Fruit fly (Drosophila melanogaster) whole organism, pupa: ENCODE results near the gene RpL32.
A peak's percentile ranks its signal among the peaks of the same experiment; 100 is the strongest.

ENCODE experiments used
- CG10348 ChIP-seq: fragments of 200-800 bp; sonication (Bioruptor generic); IDR thresholded peaks from 2 replicates; pipeline ENCODE4 v1.3.6; 2022; ENCODE audit warnings: missing biosample characterization, missing genetic modification characterization
- CG12605 ChIP-seq: fragments of 200-800 bp; sonication (Bioruptor generic); IDR thresholded peaks from 2 replicates; pipeline ENCODE4 v1.3.6; 2022; ENCODE audit warnings: missing biosample characterization, missing genetic modification characterization
- CG13204 ChIP-seq: fragments of 200-800 bp; sonication (Bioruptor generic); optimal IDR thresholded peaks from 2 replicates; lab custom pipeline; 2018; ENCODE audit warnings: missing biosample characterization, mild to moderate bottlenecking, missing genetic modification characterization, moderate library complexity
- CG14655 ChIP-seq: fragments of 200-800 bp; sonication (Bioruptor generic); optimal IDR thresholded peaks from 3 replicates; lab custom pipeline; 2017; ENCODE audit warnings: mild to moderate bottlenecking, missing biosample characterization, missing genetic modification reagents, missing genetic modification characterization
- CG15710 ChIP-seq: fragments of 200-800 bp; sonication (Bioruptor generic); optimal IDR thresholded peaks from 2 replicates; lab custom pipeline; 2018; ENCODE audit warnings: missing biosample characterization, mild to moderate bottlenecking, missing genetic modification characterization, moderate library complexity
- CG17806 ChIP-seq: fragments of 200-800 bp; sonication (Bioruptor generic); optimal IDR thresholded peaks from 2 replicates; lab custom pipeline; 2018; ENCODE audit warnings: missing biosample characterization, mild to moderate bottlenecking, missing genetic modification characterization, moderate library complexity
- CG32121 ChIP-seq: fragments of 200-800 bp; sonication (Bioruptor generic); IDR thresholded peaks from 2 replicates; pipeline ENCODE4 v1.3.6; 2022; ENCODE audit warnings: missing biosample characterization, missing genetic modification characterization
- CG34367 ChIP-seq: fragments of 200-800 bp; sonication (Bioruptor generic); optimal IDR thresholded peaks from 2 replicates; lab custom pipeline; 2018; ENCODE audit warnings: missing biosample characterization, mild to moderate bottlenecking, missing genetic modification characterization
- CG4496 ChIP-seq: fragments of 200-800 bp; sonication (Bioruptor generic); IDR thresholded peaks from 3 replicates; pipeline ENCODE4 v1.3.6; 2022; ENCODE audit warnings: missing biosample characterization, missing genetic modification characterization
- CG8159 ChIP-seq: fragments of 200-800 bp; sonication (Bioruptor generic); optimal IDR thresholded peaks from 3 replicates; lab custom pipeline; 2018; ENCODE audit warnings: missing biosample characterization, mild to moderate bottlenecking, missing genetic modification characterization, moderate library complexity
- CG8301 ChIP-seq: fragments of 200-800 bp; sonication (Bioruptor generic); optimal IDR thresholded peaks from 2 replicates; lab custom pipeline; 2018; ENCODE audit warnings: missing biosample characterization, mild to moderate bottlenecking, missing genetic modification characterization
- CG9948 ChIP-seq: fragments of 200-800 bp; sonication (Bioruptor generic); optimal IDR thresholded peaks from 2 replicates; lab custom pipeline; 2018; ENCODE audit warnings: missing biosample characterization, mild to moderate bottlenecking, missing genetic modification characterization, moderate library complexity
- D1 ChIP-seq: fragments of 200-800 bp; sonication (Bioruptor generic); optimal IDR thresholded peaks from 2 replicates; lab custom pipeline; 2018; ENCODE audit warnings: missing biosample characterization, mild to moderate bottlenecking, missing genetic modification characterization, moderate library complexity
- EcR ChIP-seq: fragments of 200-800 bp; sonication (Bioruptor generic); optimal IDR thresholded peaks from 3 replicates; lab custom pipeline; 2019; ENCODE audit warnings: missing biosample characterization, missing genetic modification characterization, mild to moderate bottlenecking, moderate library complexity, missing genetic modification reagents
- Ets98B ChIP-seq: fragments of 200-800 bp; sonication (Bioruptor generic); IDR thresholded peaks from 2 replicates; pipeline ENCODE4 v1.3.6; 2022; ENCODE audit warnings: missing biosample characterization, missing genetic modification characterization
- Pif1A ChIP-seq: fragments of 200-800 bp; sonication (Bioruptor generic); optimal IDR thresholded peaks from 3 replicates; lab custom pipeline; 2016; ENCODE audit warnings: missing biosample characterization, missing genetic modification characterization
- Pif1B ChIP-seq: fragments of 200-800 bp; sonication (Bioruptor generic); optimal IDR thresholded peaks from 3 replicates; lab custom pipeline; 2016; ENCODE audit warnings: missing biosample characterization, missing genetic modification characterization
- Snoo ChIP-seq: fragments of 200-800 bp; sonication (Bioruptor generic); optimal IDR thresholded peaks from 3 replicates; lab custom pipeline; 2017; ENCODE audit warnings: missing biosample characterization, mild to moderate bottlenecking, missing genetic modification characterization, inconsistent platforms
- fd96Ca ChIP-seq: fragments of 200-800 bp; sonication (Bioruptor generic); IDR thresholded peaks from 3 replicates; pipeline ENCODE4 v1.3.6; 2022; ENCODE audit warnings: missing biosample characterization, missing genetic modification characterization
- gl ChIP-seq: fragments of 200-800 bp; sonication (Bioruptor generic); optimal IDR thresholded peaks from 2 replicates; lab custom pipeline; 2018; ENCODE audit warnings: missing biosample characterization, mild to moderate bottlenecking, missing genetic modification characterization
- rn ChIP-seq: fragments of 200-800 bp; sonication (Bioruptor generic); IDR thresholded peaks from 2 replicates; pipeline ENCODE4 v1.3.6; 2022; ENCODE audit warnings: missing biosample characterization, missing genetic modification characterization

Gene RpL32

dm6 chr3R:30013909-30014308, 32.1 kb downstream of the RpL32 start:
- peak; percentile 77 for TF ChIP-seq Ets98B
- TF ChIP-seq gl = peak; percentile 94
- TF ChIP-seq D1 (tag; lab: Kevin White, UChicago) = no peak
- peak; percentile 39; the same call in 2 of the 3 replicates for TF ChIP-seq fd96Ca (GFP tag; lab: Robert Waterston, UW)
- TF ChIP-seq Pif1A = peak; percentile 76
- peak; percentile 40 for TF ChIP-seq CG8159 (tag; lab: Kevin White, UChicago)
- peak; percentile 64 for TF ChIP-seq Pif1B (GFP tag; lab: Kevin White, UChicago)
- TF ChIP-seq CG15710 (tag; lab: Kevin White, UChicago) = peak; percentile 18
- no peak; the same call in 1 of the 2 replicates for TF ChIP-seq CG32121
- peak; percentile 23 for TF ChIP-seq CG34367 (tag; lab: Kevin White, UChicago)
- peak; percentile 78 for TF ChIP-seq CG13204 (GFP tag; lab: Kevin White, UChicago)
- TF ChIP-seq CG4496 (GFP tag; lab: Robert Waterston, UW) = peak; percentile 54; the same call in 1 of the 3 replicates
- TF ChIP-seq CG10348 = no peak
- TF ChIP-seq CG9948 (tag; lab: Kevin White, UChicago) = no peak
- TF ChIP-seq CG14655 (GFP tag; lab: Kevin White, UChicago) = peak; percentile 58
- no peak for TF ChIP-seq rn (GFP tag; lab: Robert Waterston, UW)
- peak; percentile 48 for TF ChIP-seq CG8301 (tag; lab: Kevin White, UChicago)
- TF ChIP-seq EcR = no peak
- TF ChIP-seq CG17806 = peak; percentile 47
- TF ChIP-seq Snoo (tag; lab: Kevin White, UChicago) = peak; percentile 3
- TF ChIP-seq CG12605 (GFP tag; lab: Robert Waterston, UW) = peak; percentile 87

- TF ChIP-seq fd96Ca (GFP tag; lab: Robert Waterston, UW) = peak; percentile 68; the same call in 2 of the 3 replicates
- TF ChIP-seq Pif1B (GFP tag; lab: Kevin White, UChicago) = no peak
- no peak for TF ChIP-seq CG17806
- peak; percentile 72 for TF ChIP-seq CG4496 (GFP tag; lab: Robert Waterston, UW)
- no peak for TF ChIP-seq EcR
- peak; percentile 64 for TF ChIP-seq CG32121
- no peak for TF ChIP-seq Pif1A
- TF ChIP-seq CG14655 (GFP tag; lab: Kevin White, UChicago) = peak; percentile 58
- peak; percentile 32; the same call in 1 of the 2 replicates for TF ChIP-seq rn (GFP tag; lab: Robert Waterston, UW)
- peak; percentile 66; the same call in 1 of the 2 replicates for TF ChIP-seq Ets98B
- no peak for TF ChIP-seq Snoo (tag; lab: Kevin White, UChicago)
- no peak for TF ChIP-seq CG13204 (GFP tag; lab: Kevin White, UChicago)
- TF ChIP-seq CG12605 (GFP tag; lab: Robert Waterston, UW) = no peak
- peak; percentile 38 for TF ChIP-seq CG8301 (tag; lab: Kevin White, UChicago)
These were observed 33.1 kb downstream of the RpL32 start for dm6 chr3R:30012602-30013489.

- no peak for TF ChIP-seq CG12605 (GFP tag; lab: Robert Waterston, UW)
- no peak for TF ChIP-seq CG8301 (tag; lab: Kevin White, UChicago)
- TF ChIP-seq D1 (tag; lab: Kevin White, UChicago) = no peak
These were observed 36.8 kb downstream of the RpL32 start, which contains the start of gene CG7912 for dm6 chr3R:30009173-30009572. TSS of gene CG7912 (minus strand) at chr3R:30009189.

- no peak for TF ChIP-seq D1 (tag; lab: Kevin White, UChicago)
- peak; percentile 39 for TF ChIP-seq CG8301 (tag; lab: Kevin White, UChicago)
- peak; percentile 60 for TF ChIP-seq EcR
- no peak for TF ChIP-seq CG13204 (GFP tag; lab: Kevin White, UChicago)
- TF ChIP-seq Snoo (tag; lab: Kevin White, UChicago) = no peak
- no peak for TF ChIP-seq CG32121
- peak; percentile 42 for TF ChIP-seq CG17806
- peak; percentile 86 for TF ChIP-seq gl
- TF ChIP-seq Pif1B (GFP tag; lab: Kevin White, UChicago) = peak; percentile 53
- TF ChIP-seq CG34367 (tag; lab: Kevin White, UChicago) = peak; percentile 34
- TF ChIP-seq Pif1A = no peak
- peak; percentile 45 for TF ChIP-seq CG15710 (tag; lab: Kevin White, UChicago)
- peak; percentile 63 for TF ChIP-seq CG14655 (GFP tag; lab: Kevin White, UChicago)
- TF ChIP-seq CG8159 (tag; lab: Kevin White, UChicago) = peak; percentile 44
- TF ChIP-seq CG12605 (GFP tag; lab: Robert Waterston, UW) = peak; percentile 82
- peak; percentile 87 for TF ChIP-seq CG4496 (GFP tag; lab: Robert Waterston, UW)
- TF ChIP-seq fd96Ca (GFP tag; lab: Robert Waterston, UW) = peak; percentile 55; the same call in 1 of the 3 replicates
- TF ChIP-seq rn (GFP tag; lab: Robert Waterston, UW) = no peak
- peak; percentile 76 for TF ChIP-seq Ets98B
These were observed 40.5 kb downstream of the RpL32 start for dm6 chr3R:30005332-30005979.

dm6 chr3R:30004648-30005047, 41.3 kb downstream of the RpL32 start, which contains the start of the genes Nlp and Nph:
TSS of gene Nlp (plus strand) at chr3R:30004785.
TSS of gene Nph (minus strand) at chr3R:30004861.
- TF ChIP-seq Snoo (tag; lab: Kevin White, UChicago) (peak; percentile 14), CG32121 (no peak)
